Fruit fly (Drosophila melanogaster): ENCODE results near the gene Poc1.

The Poc1 gene

DNA sequence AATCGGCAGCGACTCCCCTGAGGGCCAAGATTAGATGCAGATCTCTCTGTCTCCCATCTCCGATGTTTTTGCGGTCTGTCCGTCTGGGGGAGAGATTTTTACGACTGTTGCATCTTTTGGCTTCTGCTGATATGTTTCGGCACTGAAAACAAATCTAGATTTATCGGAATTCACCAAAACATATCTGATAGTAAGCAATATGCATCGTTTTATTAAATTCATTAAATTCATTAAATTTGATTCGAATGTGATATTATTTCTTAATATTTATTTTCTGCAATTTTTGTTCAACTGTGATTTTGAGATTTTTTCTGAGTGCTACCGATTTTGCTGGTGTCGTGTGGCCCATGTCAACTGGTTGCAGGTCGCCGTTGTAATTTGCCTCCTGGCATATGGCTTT lies 3.7 kb upstream of the Poc1 start:
- TF ChIP-seq CG2199 (GFP tag; IDR thresholded peaks at IDR 0.05) (no peak), CG8924 (tag; optimal IDR thresholded peaks at IDR 0.05) (no peak), CG9932 (GFP tag; IDR thresholded peaks at IDR 0.05) (no peak), sens (GFP tag) (peak; percentile 87), CG12744 (GFP tag; optimal IDR thresholded peaks at IDR 0.05) (no peak), Nf-YC (tag; optimal IDR thresholded peaks at IDR 0.05) (no peak), jigr1 (GFP tag; IDR thresholded peaks at IDR 0.05) (no peak), CG9727 (GFP tag; optimal IDR thresholded peaks at IDR 0.05) (peak; percentile 15), dpn (GFP tag; optimal IDR thresholded peaks at IDR 0.05) (no peak), CG10979 (tag; optimal IDR thresholded peaks at IDR 0.05) (peak; percentile 12), Sry-β (GFP tag; optimal IDR thresholded peaks at IDR 0.05) (no peak), CG8359 (GFP tag; optimal IDR thresholded peaks at IDR 0.05; ENCODE audit: borderline replicate concordance) (no peak), pb (GFP tag; optimal IDR thresholded peaks at IDR 0.05) (no peak)

DNA sequence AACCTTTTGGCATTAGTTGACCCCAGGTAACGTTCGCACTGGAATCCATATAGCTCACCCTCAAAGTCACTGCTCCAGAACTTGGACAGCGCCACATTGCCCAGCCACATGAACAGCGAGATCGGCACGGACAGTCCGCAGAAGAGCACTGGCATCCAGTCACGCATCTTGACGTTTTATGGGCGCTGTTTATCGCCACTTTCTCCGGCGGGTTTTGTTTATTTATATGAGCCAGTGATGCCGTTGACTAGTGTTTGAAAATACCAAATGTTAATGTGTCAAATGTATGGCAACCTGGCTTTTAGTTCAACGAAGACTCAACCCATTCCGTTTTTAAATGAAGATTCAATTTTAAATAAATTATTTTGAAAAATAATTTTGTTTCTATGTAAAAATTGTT lies 2.2 kb downstream of the Poc1 start, which contains the start of gene CG10171:
Gene CG10171, minus strand, starts transcription at position 300 of the 400 bp plus-strand sequence.
- TF ChIP-seq BEAF-32 (GFP tag; optimal IDR thresholded peaks at IDR 0.05) (peak; percentile 21), CG9215 (GFP tag; IDR thresholded peaks at IDR 0.05) (no peak), CG1832 (GFP tag; optimal IDR thresholded peaks at IDR 0.05) (no peak), CG13624 (GFP tag; optimal IDR thresholded peaks at IDR 0.05) (no peak), Gug (GFP tag; IDR thresholded peaks at IDR 0.05) (no peak), CG9876 (GFP tag; optimal IDR thresholded peaks at IDR 0.05) (no peak), CG32772 (GFP tag; IDR thresholded peaks at IDR 0.05) (no peak), Doc3 (GFP tag; IDR thresholded peaks at IDR 0.05; ENCODE audit: partially characterized antibody) (no peak), Tbp (GFP tag; optimal IDR thresholded peaks at IDR 0.05) (no peak), sens (GFP tag) (no peak), CG11695 (GFP tag; IDR thresholded peaks at IDR 0.05) (no peak), kni (GFP tag; optimal IDR thresholded peaks at IDR 0.05) (no peak), dati (GFP tag; IDR thresholded peaks at IDR 0.05) (no peak), CG7987 (GFP tag; optimal IDR thresholded peaks at IDR 0.05) (no peak), Pdp1 (GFP tag; optimal IDR thresholded peaks at IDR 0.05) (no peak), Xrp1 (GFP tag; IDR thresholded peaks at IDR 0.05) (no peak), sqz (GFP tag; optimal IDR thresholded peaks at IDR 0.05) (no peak), Fer1 (GFP tag; optimal IDR thresholded peaks at IDR 0.05) (no peak), gsb-n (tag; optimal IDR thresholded peaks at IDR 0.05) (no peak), CG14050 (GFP tag; IDR thresholded peaks at IDR 0.05) (no peak), ssp (GFP tag; IDR thresholded peaks at IDR 0.05) (0 out of 2 replicates have a peak, but pooled peaks have one; percentile 10), Bteb2 (GFP tag; optimal IDR thresholded peaks at IDR 0.05) (no peak), CG2875 (GFP tag; optimal IDR thresholded peaks at IDR 0.05) (no peak), YL-1 (GFP tag; optimal IDR thresholded peaks at IDR 0.05) (peak; percentile 46), odd (GFP tag; optimal IDR thresholded peaks at IDR 0.05) (no peak), Aef1 (GFP tag; IDR thresholded peaks at IDR 0.05) (no peak), Blimp-1 (GFP tag; optimal IDR thresholded peaks at IDR 0.05) (peak; percentile 50), CG8765 (GFP tag; IDR thresholded peaks at IDR 0.05) (no peak), twi (tag; optimal IDR thresholded peaks at IDR 0.05) (no peak), CG8944 (GFP tag; optimal IDR thresholded peaks at IDR 0.05) (no peak), gfzf (GFP tag; optimal IDR thresholded peaks at IDR 0.05) (peak; percentile 20), Fer3 (tag; optimal IDR thresholded peaks at IDR 0.05) (no peak), phol (tag; optimal IDR thresholded peaks at IDR 0.05) (peak; percentile 11), CG12236 (GFP tag; optimal IDR thresholded peaks at IDR 0.05) (no peak), CTCF (GFP tag; optimal IDR thresholded peaks at IDR 0.05) (peak; percentile 39), Atf6 (GFP tag; IDR thresholded peaks at IDR 0.05) (no peak), CG18619 (GFP tag; optimal IDR thresholded peaks at IDR 0.05) (no peak), tup (GFP tag; optimal IDR thresholded peaks at IDR 0.05) (no peak), CG4617 (GFP tag; optimal IDR thresholded peaks at IDR 0.05; ENCODE audit: borderline replicate concordance) (peak; percentile 61), grn (GFP tag; optimal IDR thresholded peaks at IDR 0.05) (no peak)

All from whole organism, embryonic.